Fruit fly (Drosophila melanogaster) whole organism, adult: Measurements from ENCODE around the gene CG2126.
A peak's percentile ranks its signal among the peaks of the same experiment; 100 is the strongest.

Experiments used
- CG11617 ChIP-seq: fragments of 200-800 bp; sonication (Bioruptor generic); optimal IDR thresholded peaks from 2 replicates; lab custom pipeline; 2017; ENCODE audit warnings: mild to moderate bottlenecking, missing biosample characterization, missing genetic modification reagents, missing genetic modification characterization
- CG12768 ChIP-seq: fragments of 200-800 bp; sonication (Bioruptor generic); optimal IDR thresholded peaks from 2 replicates; lab custom pipeline; 2017; ENCODE audit warnings: missing biosample characterization, missing genetic modification characterization, mild to moderate bottlenecking, moderate library complexity, missing genetic modification reagents
- CG14711 ChIP-seq: fragments of 200-800 bp; sonication (Bioruptor generic); optimal IDR thresholded peaks from 2 replicates; lab custom pipeline; 2018; ENCODE audit warnings: missing biosample characterization, mild to moderate bottlenecking, missing genetic modification characterization, moderate library complexity
- CG1620 ChIP-seq: fragments of 200-800 bp; sonication (Bioruptor generic); optimal IDR thresholded peaks from 2 replicates; lab custom pipeline; 2016; ENCODE audit warnings: missing biosample characterization, missing genetic modification characterization
- CG33017 ChIP-seq: fragments of 200-800 bp; sonication (Bioruptor generic); optimal IDR thresholded peaks from 2 replicates; lab custom pipeline; 2018; ENCODE audit warnings: missing biosample characterization, mild to moderate bottlenecking, missing genetic modification characterization, moderate library complexity
- CG5204 ChIP-seq: fragments of 200-800 bp; sonication (Bioruptor generic); optimal IDR thresholded peaks from 2 replicates; lab custom pipeline; 2016; ENCODE audit warnings: missing biosample characterization, missing genetic modification characterization
- CG7045 ChIP-seq: fragments of 200-800 bp; sonication (Bioruptor generic); optimal IDR thresholded peaks from 2 replicates; lab custom pipeline; 2017; ENCODE audit warnings: missing biosample characterization, mild to moderate bottlenecking, missing genetic modification characterization
- CG7101 ChIP-seq: fragments of 200-800 bp; sonication (Bioruptor generic); optimal IDR thresholded peaks from 2 replicates; lab custom pipeline; 2018; ENCODE audit warnings: missing biosample characterization, mild to moderate bottlenecking, missing genetic modification characterization, moderate library complexity
- Clk ChIP-seq: fragments of 200-800 bp; sonication (Bioruptor generic); optimal IDR thresholded peaks from 2 replicates; lab custom pipeline; 2017; ENCODE audit warnings: missing biosample characterization, missing genetic modification characterization
- Crg-1 ChIP-seq: fragments of 200-800 bp; sonication (Bioruptor generic); optimal IDR thresholded peaks from 2 replicates; lab custom pipeline; 2016; ENCODE audit warnings: missing biosample characterization, missing genetic modification characterization
- Hr96 ChIP-seq: fragments of 200-800 bp; sonication (Bioruptor generic); optimal IDR thresholded peaks from 2 replicates; lab custom pipeline; 2016; ENCODE audit warnings: missing biosample characterization, missing genetic modification characterization
- Mnt ChIP-seq: fragments of 200-800 bp; sonication (Bioruptor generic); optimal IDR thresholded peaks from 2 replicates; lab custom pipeline; 2016; ENCODE audit warnings: missing biosample characterization, mild to moderate bottlenecking, missing genetic modification characterization
- bab1 ChIP-seq: fragments of 200-800 bp; sonication (Bioruptor generic); optimal IDR thresholded peaks from 3 replicates; lab custom pipeline; 2019; ENCODE audit warnings: missing biosample characterization, mild to moderate bottlenecking, missing genetic modification characterization, moderate library complexity
- cic ChIP-seq: fragments of 200-800 bp; sonication (Bioruptor generic); optimal IDR thresholded peaks from 2 replicates; lab custom pipeline; 2017; ENCODE audit warnings: missing biosample characterization, mild to moderate bottlenecking, missing genetic modification characterization, moderate library complexity
- cnc ChIP-seq, 2 experiments: fragments of >200 bp; optimal IDR thresholded peaks; 2 replicates each; lab custom pipeline; 2017
- kay ChIP-seq: fragments of 200-800 bp; sonication (Bioruptor generic); peaks from one replicate; lab custom pipeline; 2016; ENCODE audit warnings: missing biosample characterization, missing genetic modification characterization, borderline replicate concordance
- ovo ChIP-seq: fragments of 200-800 bp; sonication (Bioruptor generic); optimal IDR thresholded peaks from 2 replicates; lab custom pipeline; 2016; ENCODE audit warnings: missing biosample characterization, missing genetic modification characterization
- pad ChIP-seq: fragments of 200-800 bp; sonication (Bioruptor generic); optimal IDR thresholded peaks from 3 replicates; lab custom pipeline; 2017; ENCODE audit warnings: missing biosample characterization, missing genetic modification characterization, mild to moderate bottlenecking, moderate library complexity, missing genetic modification reagents
- tj ChIP-seq: fragments of 200-800 bp; sonication (Bioruptor generic); optimal IDR thresholded peaks from 3 replicates; lab custom pipeline; 2017; ENCODE audit warnings: missing biosample characterization, mild to moderate bottlenecking, missing genetic modification characterization, moderate library complexity
- toe ChIP-seq: fragments of 200-800 bp; sonication (Bioruptor generic); optimal IDR thresholded peaks from 2 replicates; lab custom pipeline; 2016; ENCODE audit warnings: missing biosample characterization, missing genetic modification characterization

CG2126 gene

DNA sequence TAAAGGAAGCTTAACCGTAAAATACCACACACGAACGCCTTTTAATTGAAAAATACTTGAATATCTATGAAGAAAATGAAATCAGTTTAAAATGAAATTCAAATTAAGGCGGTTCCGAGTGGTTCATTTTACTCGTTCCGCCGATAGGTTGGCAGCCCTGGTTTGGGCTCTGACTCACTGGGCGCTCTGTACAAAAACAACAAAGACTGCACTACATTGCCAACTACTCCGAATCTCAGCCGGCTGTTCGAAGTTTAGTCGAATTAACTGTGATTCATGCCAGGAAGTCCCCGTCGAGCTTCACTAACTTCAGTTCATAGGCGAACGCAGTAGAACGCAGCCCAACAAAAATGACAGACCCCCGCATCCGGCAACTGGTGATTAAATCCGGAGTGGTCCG, 33.2 kb downstream of the CG2126 start, which contains the start of gene Tbca:
Gene Tbca, plus strand, starts transcription at position 212 of the 400 bp plus-strand sequence.
- no peak for TF ChIP-seq Mnt (GFP tag; lab: Kevin White, UChicago)
- TF ChIP-seq ovo (GFP tag; lab: Kevin White, UChicago), result no peak
- TF ChIP-seq CG12768 (GFP tag; lab: Kevin White, UChicago), result peak; percentile 36
- peak; percentile 100 for TF ChIP-seq kay (GFP tag; lab: Kevin White, UChicago)
- TF ChIP-seq CG7101 (tag; lab: Kevin White, UChicago), result no peak
- peak; percentile 73 for TF ChIP-seq pad (GFP tag; lab: Kevin White, UChicago)
- peak; percentile 79 for TF ChIP-seq bab1 (GFP tag; lab: Kevin White, UChicago)
- TF ChIP-seq CG14711 (tag; lab: Kevin White, UChicago), result peak; percentile 88
- peak; percentile 30 for TF ChIP-seq cic (GFP tag; lab: Kevin White, UChicago)

DNA sequence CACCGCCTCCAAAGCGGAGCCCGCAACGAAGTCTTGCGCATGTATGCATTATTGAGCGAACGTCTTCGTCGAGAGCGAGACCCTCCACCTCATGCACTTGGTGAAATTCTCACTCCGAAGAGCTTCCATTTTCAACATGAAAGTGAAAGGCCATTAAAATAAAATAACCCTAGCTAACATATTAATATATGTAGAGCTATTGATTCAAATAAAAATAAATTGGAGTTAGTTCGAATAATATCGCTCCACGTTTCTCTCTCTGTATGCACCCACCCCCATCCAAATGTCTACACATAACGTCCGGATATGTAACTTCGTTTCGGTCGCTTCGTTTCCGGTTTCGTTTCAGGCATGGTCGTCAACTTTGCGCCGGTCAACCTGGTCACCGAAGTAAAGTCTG, 35.2 kb downstream of the CG2126 start:
- TF ChIP-seq CG5204 (no peak), CG33017 (tag; lab: Kevin White, UChicago) (peak; percentile 5)

DNA sequence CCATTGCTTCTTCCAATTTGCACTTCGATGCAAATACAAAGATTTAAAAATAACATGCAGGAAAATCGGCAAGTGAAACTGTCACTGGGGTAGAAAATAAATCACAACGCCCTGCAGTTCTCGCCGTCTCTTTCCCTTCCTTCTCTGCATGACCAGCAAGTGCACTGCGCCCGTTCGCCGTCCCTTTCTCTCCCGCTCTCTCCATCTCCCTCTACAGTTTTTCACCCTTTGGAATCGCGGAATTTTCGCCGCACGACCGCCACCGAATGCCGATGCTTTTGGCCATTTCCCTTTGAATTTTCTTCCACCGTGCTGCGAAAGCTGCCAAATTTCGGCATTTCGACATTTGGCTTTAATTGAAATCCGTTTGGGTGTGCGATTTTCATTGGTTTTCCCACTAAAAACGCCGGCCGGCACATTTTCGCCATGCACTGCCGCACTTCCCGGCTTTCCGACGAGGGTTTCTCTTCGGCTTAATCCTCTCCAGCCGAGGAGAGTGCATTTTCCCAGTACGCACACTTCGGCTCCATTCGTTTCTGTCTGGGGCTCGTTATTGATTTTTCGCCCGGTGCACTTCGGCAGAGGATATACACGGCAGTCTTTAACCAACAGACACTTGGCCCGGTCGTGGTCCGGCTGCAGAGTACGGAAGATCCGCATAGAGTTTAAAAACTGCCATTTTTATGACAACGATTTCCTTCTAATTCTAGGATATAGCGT, 37.2 kb downstream of the CG2126 start:
- no peak for TF ChIP-seq CG1620 (GFP tag; lab: Kevin White, UChicago)
- peak; percentile 18 for TF ChIP-seq Mnt (GFP tag; lab: Kevin White, UChicago)

DNA sequence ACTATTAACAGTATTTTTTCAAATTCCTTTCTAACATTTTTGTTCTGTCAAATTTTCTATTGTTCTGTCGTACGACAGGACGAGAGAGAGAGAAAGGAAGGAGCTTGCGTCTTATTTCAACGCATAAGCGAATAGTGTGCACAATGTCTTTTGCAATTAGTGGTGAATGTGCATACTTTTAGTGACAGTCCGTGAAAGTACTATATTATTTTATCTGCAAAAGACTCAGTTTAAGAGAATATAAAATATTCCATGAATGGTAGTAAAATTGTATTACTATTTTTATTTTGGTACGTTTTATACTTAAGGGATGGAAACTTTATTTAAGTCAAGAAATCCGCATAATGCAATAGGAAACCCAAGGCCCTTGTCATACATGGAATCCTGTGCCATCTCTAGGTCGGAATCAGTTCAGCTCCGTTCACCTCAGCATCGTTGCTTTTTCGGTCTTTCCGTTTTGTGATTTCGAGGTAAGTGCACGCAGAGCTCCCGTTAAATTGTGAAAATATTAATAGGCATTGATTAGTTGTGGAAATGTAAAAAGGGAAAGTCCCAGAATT, 38.3 kb downstream of the CG2126 start, which contains the start of gene eEF1alpha2:
Gene eEF1alpha2, plus strand, starts transcription at position 409 of the 560 bp plus-strand sequence.
- TF ChIP-seq CG7045 (GFP tag; lab: Kevin White, UChicago) (no peak), toe (peak; percentile 44), kay (GFP tag; lab: Kevin White, UChicago) (peak; percentile 61), tj (GFP tag; lab: Kevin White, UChicago) (no peak), CG1620 (GFP tag; lab: Kevin White, UChicago) (no peak), Mnt (GFP tag; lab: Kevin White, UChicago) (peak; percentile 18)

DNA sequence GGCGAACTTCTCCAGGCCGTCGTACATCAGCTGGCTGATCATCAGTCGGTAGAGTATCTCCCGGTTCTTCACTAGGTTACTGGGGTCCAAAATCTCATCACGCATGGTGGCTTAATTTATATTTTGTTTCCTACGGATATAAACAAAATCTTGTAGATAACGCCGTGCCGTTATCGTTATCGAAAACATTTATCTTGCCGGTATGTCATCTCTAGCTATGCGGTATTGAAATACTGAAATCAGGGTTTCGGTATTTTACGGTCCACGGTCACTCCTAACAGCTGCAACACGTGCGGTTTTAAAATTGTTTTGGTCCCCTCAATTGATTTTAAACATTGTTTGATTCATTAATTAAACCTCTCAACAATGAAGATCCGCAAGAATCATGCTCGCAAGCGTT, 39.7 kb downstream of the CG2126 start, which contains the start of the genes CstF50 and CG11563:
Gene CstF50, minus strand, starts transcription at position 188 of the 400 bp plus-strand sequence.
Gene CG11563, plus strand, starts transcription at position 260 of the 400 bp plus-strand sequence.
- TF ChIP-seq bab1 (GFP tag; lab: Kevin White, UChicago), result peak; percentile 59
- TF ChIP-seq Mnt (GFP tag; lab: Kevin White, UChicago), result peak; percentile 98
- TF ChIP-seq CG7101 (tag; lab: Kevin White, UChicago), result no peak
- TF ChIP-seq toe, result no peak
- TF ChIP-seq cic (GFP tag; lab: Kevin White, UChicago), result peak; percentile 6

DNA sequence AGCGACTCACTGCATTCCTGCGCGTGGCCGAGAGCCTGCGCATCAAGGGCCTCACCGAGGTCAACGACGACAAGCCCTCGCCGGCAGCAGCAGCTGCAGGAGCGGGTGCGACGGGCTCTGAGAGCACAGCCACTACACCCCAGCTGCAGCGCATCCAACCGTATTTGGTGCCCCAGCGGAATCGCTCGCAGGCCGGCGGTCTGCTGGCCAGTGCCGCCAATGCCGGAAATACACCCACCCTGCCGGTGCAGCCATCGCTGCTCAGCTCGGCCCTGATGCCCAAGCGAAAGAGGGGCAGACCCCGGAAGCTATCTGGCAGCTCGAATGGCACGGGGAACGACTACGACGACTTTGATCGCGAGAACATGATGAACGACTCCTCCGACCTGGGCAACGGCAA, 48.7 kb downstream of the CG2126 start:
- TF ChIP-seq cic (GFP tag; lab: Kevin White, UChicago) (no peak), CG33017 (tag; lab: Kevin White, UChicago) (no peak), CG1620 (GFP tag; lab: Kevin White, UChicago) (no peak), toe (no peak), bab1 (GFP tag; lab: Kevin White, UChicago) (no peak), Clk (GFP tag; lab: Kevin White, UChicago) (no peak), ovo (GFP tag; lab: Kevin White, UChicago) (no peak), kay (GFP tag; lab: Kevin White, UChicago) (no peak), CG11617 (GFP tag; lab: Kevin White, UChicago) (no peak), pad (GFP tag; lab: Kevin White, UChicago) (no peak), Hr96 (GFP tag; lab: Kevin White, UChicago) (no peak), cnc (optimal IDR thresholded peaks at IDR 0.05; lab: Kevin White, UChicago) (no peak), CG14711 (tag; lab: Kevin White, UChicago) (no peak), tj (GFP tag; lab: Kevin White, UChicago) (no peak), Crg-1 (GFP tag; lab: Kevin White, UChicago) (no peak), CG7101 (tag; lab: Kevin White, UChicago) (no peak), Mnt (GFP tag; lab: Kevin White, UChicago) (no peak)

DNA sequence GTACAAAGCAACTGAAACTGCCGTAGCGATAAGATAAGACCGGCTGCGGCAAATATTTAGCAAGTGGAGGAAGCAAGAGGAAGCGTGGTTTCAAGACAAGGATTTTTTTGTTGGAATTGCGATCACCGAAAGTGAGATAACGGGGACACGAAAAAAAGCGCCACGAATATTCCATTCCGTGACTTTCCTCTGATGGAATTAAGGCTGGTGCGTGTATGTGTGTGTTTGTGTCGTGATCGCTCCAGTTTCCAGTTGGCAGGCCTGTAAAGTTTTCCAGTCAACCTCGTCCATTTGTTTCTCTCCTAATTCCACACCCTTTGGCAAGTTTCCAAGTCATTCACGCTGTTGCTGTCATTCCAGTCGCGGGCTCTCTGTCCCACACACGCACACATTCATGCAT, 50.2 kb downstream of the CG2126 start:
- TF ChIP-seq CG14711 (tag; lab: Kevin White, UChicago) (no peak), CG11617 (GFP tag; lab: Kevin White, UChicago) (no peak), bab1 (GFP tag; lab: Kevin White, UChicago) (no peak), toe (no peak), CG33017 (tag; lab: Kevin White, UChicago) (no peak), CG7045 (GFP tag; lab: Kevin White, UChicago) (no peak), CG12768 (GFP tag; lab: Kevin White, UChicago) (no peak), Crg-1 (GFP tag; lab: Kevin White, UChicago) (no peak), Mnt (GFP tag; lab: Kevin White, UChicago) (no peak), kay (GFP tag; lab: Kevin White, UChicago) (no peak), cic (GFP tag; lab: Kevin White, UChicago) (no peak), tj (GFP tag; lab: Kevin White, UChicago) (no peak)
